Worm (Caenorhabditis elegans): ENCODE data around the gene K09C4.10.

The K09C4.10 gene

DNA sequence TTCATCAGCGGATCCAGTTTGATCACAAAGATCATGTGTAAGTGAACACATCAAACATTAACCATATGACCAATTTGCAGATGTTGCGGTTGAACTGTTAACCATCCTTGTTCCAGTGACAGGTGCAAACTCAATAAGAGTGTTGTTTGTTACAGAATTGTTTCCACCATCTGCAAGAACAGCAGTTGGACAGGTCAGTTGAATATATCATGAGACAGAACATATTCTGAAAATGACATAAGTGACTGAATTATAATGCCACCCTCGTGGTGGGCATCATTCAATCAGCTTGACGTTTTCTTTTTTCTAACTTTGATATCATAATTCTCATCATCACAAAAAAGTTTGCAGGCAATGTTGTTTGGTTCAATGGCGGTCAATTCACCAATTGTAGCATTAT, 20.6 kb upstream of the K09C4.10 start:
- peak; percentile 66 for TF ChIP-seq dmd-6 (GFP tag; IDR thresholded peaks at IDR 0.05)
- TF ChIP-seq ceh-28 (tag; optimal IDR thresholded peaks at IDR 0.05), result no peak

ce11 chrX:3298582-3298981, 18.6 kb upstream of the K09C4.10 start, which contains the start of gene K09C4.1:
K09C4.1 (plus strand) TSS chrX:3298882.
- TF ChIP-seq mep-1 (tag; optimal IDR thresholded peaks at IDR 0.05) (no peak), nhr-28 (tag; optimal IDR thresholded peaks at IDR 0.05) (peak; percentile 26), daf-16 (GFP tag; optimal IDR thresholded peaks at IDR 0.05) (no peak), daf-16 (tag; optimal IDR thresholded peaks at IDR 0.05) (peak; percentile 46)

DNA sequence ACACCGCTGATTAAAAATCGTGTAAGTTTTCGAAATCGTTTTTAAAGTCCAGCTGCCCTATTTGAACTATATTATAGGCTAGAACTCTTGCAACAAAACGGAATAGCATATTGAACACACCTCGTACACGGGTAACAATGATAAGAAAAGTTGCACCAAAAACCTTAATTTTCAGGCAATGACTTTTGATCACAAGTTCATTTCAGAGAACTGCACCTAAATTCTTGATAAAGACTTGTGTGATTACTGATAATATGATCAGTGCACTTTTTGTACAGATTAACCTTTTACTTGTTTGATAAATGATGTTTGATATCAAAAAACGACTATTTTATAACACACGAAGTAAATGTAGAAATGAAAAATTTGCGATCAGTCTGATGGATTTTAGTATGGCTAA, 17.8 kb upstream of the K09C4.10 start:
- TF ChIP-seq ctbp-1 (GFP tag; IDR thresholded peaks at IDR 0.05) (no peak), T26A8.4 (GFP tag; IDR thresholded peaks at IDR 0.05) (no peak), daf-19 (GFP tag; conservative IDR thresholded peaks at IDR 0.05) (no peak), nhr-28 (tag; optimal IDR thresholded peaks at IDR 0.05) (peak; percentile 78), ceh-62 (tag; optimal IDR thresholded peaks at IDR 0.05) (no peak), Y105C5A.15 (GFP tag; IDR thresholded peaks at IDR 0.05) (no peak), F49E8.2 (tag; optimal IDR thresholded peaks at IDR 0.05; ENCODE audit: borderline replicate concordance) (no peak), lin-38 (GFP tag; IDR thresholded peaks at IDR 0.05) (no peak), mdt-29 (GFP tag; IDR thresholded peaks at IDR 0.05) (no peak), nhr-76 (tag; optimal IDR thresholded peaks at IDR 0.05) (no peak), Y5F2A.4 (GFP tag; optimal IDR thresholded peaks at IDR 0.05) (no peak), mxl-3 (GFP tag; optimal IDR thresholded peaks at IDR 0.05) (no peak), set-16 (GFP tag; IDR thresholded peaks at IDR 0.05) (no peak), ces-1 (GFP tag; optimal IDR thresholded peaks at IDR 0.05) (no peak), nhr-237 (tag; optimal IDR thresholded peaks at IDR 0.05) (no peak), zip-11 (GFP tag; IDR thresholded peaks at IDR 0.05) (no peak), saeg-2 (GFP tag; IDR thresholded peaks at IDR 0.05) (no peak), zfp-2 (tag; optimal IDR thresholded peaks at IDR 0.05) (no peak), F44E2.7 (GFP tag; IDR thresholded peaks at IDR 0.05) (no peak), dmd-8 (GFP tag; IDR thresholded peaks at IDR 0.05) (no peak), lin-29 (GFP tag; IDR thresholded peaks at IDR 0.05) (no peak), hlh-30 (tag; optimal IDR thresholded peaks at IDR 0.05; ENCODE audit: insufficient read depth) (peak; percentile 18), D1046.2 (GFP tag; IDR thresholded peaks at IDR 0.05) (no peak), nhr-25 (tag; optimal IDR thresholded peaks at IDR 0.05; ENCODE audit: borderline replicate concordance, insufficient read depth) (no peak), ZK546.5 (tag; optimal IDR thresholded peaks at IDR 0.05) (no peak), sdz-12 (GFP tag; optimal IDR thresholded peaks at IDR 0.05) (no peak), dve-1 (tag; optimal IDR thresholded peaks at IDR 0.05; ENCODE audit: insufficient read depth) (peak; percentile 59), egl-43 (GFP tag; IDR thresholded peaks at IDR 0.05) (no peak), aha-1 (tag) (peak; percentile 71), unc-130 (GFP tag; optimal IDR thresholded peaks at IDR 0.05) (no peak), unc-39 (tag; optimal IDR thresholded peaks at IDR 0.05) (no peak), nhr-111 (GFP tag; optimal IDR thresholded peaks at IDR 0.05) (no peak), spr-3 (GFP tag; optimal IDR thresholded peaks at IDR 0.05) (no peak), nhr-41 (GFP tag; IDR thresholded peaks at IDR 0.05) (no peak), snpc-4 (tag; optimal IDR thresholded peaks at IDR 0.05) (no peak), ceh-44 (GFP tag; IDR thresholded peaks at IDR 0.05) (no peak), daf-12 (tag; optimal IDR thresholded peaks at IDR 0.05) (no peak), fos-1 (tag; optimal IDR thresholded peaks at IDR 0.05) (no peak), ceh-20 (GFP tag; IDR thresholded peaks at IDR 0.05) (no peak), F26F4.8 (GFP tag; conservative IDR thresholded peaks at IDR 0.05) (no peak), tra-1 (GFP tag; IDR thresholded peaks at IDR 0.05) (no peak), mep-1 (tag; optimal IDR thresholded peaks at IDR 0.05) (no peak), lir-3 (tag; optimal IDR thresholded peaks at IDR 0.05) (no peak), Y48G9A.11 (GFP tag; IDR thresholded peaks at IDR 0.05) (no peak), nhr-6 (tag; optimal IDR thresholded peaks at IDR 0.05) (no peak)

Data from whole organism, L4 larva.